Fruit fly (Drosophila melanogaster): Measurements from ENCODE around the gene CG32071.
A peak's percentile ranks its signal among the peaks of the same experiment; 100 is the strongest.

The CG32071 gene

dm6 chr3L:11094279-11094678 lies 9.4 kb downstream of the CG32071 start:
- no peak for TF ChIP-seq CG12768 (GFP tag; optimal IDR thresholded peaks at IDR 0.05)
- no peak for TF ChIP-seq bab1 (GFP tag; optimal IDR thresholded peaks at IDR 0.05)
- TF ChIP-seq CG14711 (tag; optimal IDR thresholded peaks at IDR 0.05): no peak
- TF ChIP-seq cnc (optimal IDR thresholded peaks at IDR 0.05): no peak
- no peak for TF ChIP-seq CG5204 (GFP tag; optimal IDR thresholded peaks at IDR 0.05)
- TF ChIP-seq CG1620 (GFP tag; optimal IDR thresholded peaks at IDR 0.05): no peak
- TF ChIP-seq CG11617 (GFP tag; optimal IDR thresholded peaks at IDR 0.05): no peak
- TF ChIP-seq Crg-1 (GFP tag; optimal IDR thresholded peaks at IDR 0.05): no peak
- no peak for TF ChIP-seq Hr96 (GFP tag; optimal IDR thresholded peaks at IDR 0.05)

- TF ChIP-seq Hr96 (GFP tag; optimal IDR thresholded peaks at IDR 0.05) (peak; percentile 73), toe (GFP tag; optimal IDR thresholded peaks at IDR 0.05) (peak; percentile 75), CG7045 (GFP tag; optimal IDR thresholded peaks at IDR 0.05) (peak; percentile 55), Crg-1 (GFP tag; optimal IDR thresholded peaks at IDR 0.05) (peak; percentile 86), CG5204 (GFP tag; optimal IDR thresholded peaks at IDR 0.05) (peak; percentile 69), CG7101 (tag; optimal IDR thresholded peaks at IDR 0.05) (peak; percentile 82), Mnt (GFP tag; optimal IDR thresholded peaks at IDR 0.05) (peak; percentile 78), bab1 (GFP tag; optimal IDR thresholded peaks at IDR 0.05) (peak; percentile 80), pad (GFP tag; optimal IDR thresholded peaks at IDR 0.05) (peak; percentile 75), ovo (GFP tag; optimal IDR thresholded peaks at IDR 0.05) (peak; percentile 57), kay (GFP tag; ENCODE audit: borderline replicate concordance) (peak; percentile 90), CG14711 (tag; optimal IDR thresholded peaks at IDR 0.05) (peak; percentile 47), CG1620 (GFP tag; optimal IDR thresholded peaks at IDR 0.05) (peak; percentile 83), CG12768 (GFP tag; optimal IDR thresholded peaks at IDR 0.05) (peak; percentile 76), tj (GFP tag; optimal IDR thresholded peaks at IDR 0.05) (no peak), cnc (optimal IDR thresholded peaks at IDR 0.05) (no peak), CG33017 (tag; optimal IDR thresholded peaks at IDR 0.05) (peak; percentile 66), Clk (GFP tag; optimal IDR thresholded peaks at IDR 0.05) (peak; percentile 67), cic (GFP tag; optimal IDR thresholded peaks at IDR 0.05) (no peak), CG11617 (GFP tag; optimal IDR thresholded peaks at IDR 0.05) (peak; percentile 7)
These were observed 10.6 kb downstream of the CG32071 start, which contains the start of gene JIL-1 for dm6 chr3L:11093046-11093520. TSS of gene JIL-1 (minus strand) at chr3L:11093193.

- TF ChIP-seq cic (GFP tag; optimal IDR thresholded peaks at IDR 0.05) (peak; percentile 3), CG14711 (tag; optimal IDR thresholded peaks at IDR 0.05) (no peak)
These were observed 11.1 kb downstream of the CG32071 start for dm6 chr3L:11092610-11092961.

- TF ChIP-seq bab1 (GFP tag; optimal IDR thresholded peaks at IDR 0.05) (no peak), cic (GFP tag; optimal IDR thresholded peaks at IDR 0.05) (peak; percentile 82), tj (GFP tag; optimal IDR thresholded peaks at IDR 0.05) (peak; percentile 51), CG33017 (tag; optimal IDR thresholded peaks at IDR 0.05) (peak; percentile 50), Clk (GFP tag; optimal IDR thresholded peaks at IDR 0.05) (peak; percentile 53), CG14711 (tag; optimal IDR thresholded peaks at IDR 0.05) (peak; percentile 54), kay (GFP tag; ENCODE audit: borderline replicate concordance) (peak; percentile 6), CG5204 (GFP tag; optimal IDR thresholded peaks at IDR 0.05) (peak; percentile 24), Hr96 (GFP tag; optimal IDR thresholded peaks at IDR 0.05) (peak; percentile 81), cnc (optimal IDR thresholded peaks at IDR 0.05) (no peak), toe (GFP tag; optimal IDR thresholded peaks at IDR 0.05) (peak; percentile 75), CG7101 (tag; optimal IDR thresholded peaks at IDR 0.05) (peak; percentile 78), Crg-1 (GFP tag; optimal IDR thresholded peaks at IDR 0.05) (peak; percentile 90), Mnt (GFP tag; optimal IDR thresholded peaks at IDR 0.05) (peak; percentile 70), CG7045 (GFP tag; optimal IDR thresholded peaks at IDR 0.05) (peak; percentile 56), CG1620 (GFP tag; optimal IDR thresholded peaks at IDR 0.05) (peak; percentile 79), ovo (GFP tag; optimal IDR thresholded peaks at IDR 0.05) (peak; percentile 7), pad (GFP tag; optimal IDR thresholded peaks at IDR 0.05) (peak; percentile 76), CG12768 (GFP tag; optimal IDR thresholded peaks at IDR 0.05) (peak; percentile 82), CG11617 (GFP tag; optimal IDR thresholded peaks at IDR 0.05) (peak; percentile 63)
These were observed 11.6 kb downstream of the CG32071 start for dm6 chr3L:11091943-11092609.

dm6 chr3L:11089805-11090440 lies 13.8 kb downstream of the CG32071 start:
- TF ChIP-seq CG33017 (tag; optimal IDR thresholded peaks at IDR 0.05) (peak; percentile 48), CG7045 (GFP tag; optimal IDR thresholded peaks at IDR 0.05) (peak; percentile 39), ovo (GFP tag; optimal IDR thresholded peaks at IDR 0.05) (no peak), Mnt (GFP tag; optimal IDR thresholded peaks at IDR 0.05) (no peak), CG14711 (tag; optimal IDR thresholded peaks at IDR 0.05) (peak; percentile 29), Clk (GFP tag; optimal IDR thresholded peaks at IDR 0.05) (no peak), cic (GFP tag; optimal IDR thresholded peaks at IDR 0.05) (no peak), Crg-1 (GFP tag; optimal IDR thresholded peaks at IDR 0.05) (no peak), bab1 (GFP tag; optimal IDR thresholded peaks at IDR 0.05) (peak; percentile 59), cnc (optimal IDR thresholded peaks at IDR 0.05) (no peak), CG7101 (tag; optimal IDR thresholded peaks at IDR 0.05) (peak; percentile 47), tj (GFP tag; optimal IDR thresholded peaks at IDR 0.05) (peak; percentile 63), CG12768 (GFP tag; optimal IDR thresholded peaks at IDR 0.05) (no peak), toe (GFP tag; optimal IDR thresholded peaks at IDR 0.05) (no peak), pad (GFP tag; optimal IDR thresholded peaks at IDR 0.05) (peak; percentile 15), CG1620 (GFP tag; optimal IDR thresholded peaks at IDR 0.05) (no peak), CG5204 (GFP tag; optimal IDR thresholded peaks at IDR 0.05) (peak; percentile 50), CG11617 (GFP tag; optimal IDR thresholded peaks at IDR 0.05) (peak; percentile 77), kay (GFP tag; ENCODE audit: borderline replicate concordance) (peak; percentile 86), Hr96 (GFP tag; optimal IDR thresholded peaks at IDR 0.05) (no peak)

Measured in whole organism, adult.